Worm (Caenorhabditis elegans) whole organism, late embryonic: ENCODE results near the gene pdl-1.

Experiments used
- C08G9.2 ChIP-seq: sonication (generic microtip); optimal IDR thresholded peaks from 2 replicates; lab custom pipeline; 2016; ENCODE audit warnings: mild to moderate bottlenecking, missing genetic modification characterization, moderate library complexity, missing compliant biosample characterization
- C38D4.7 ChIP-seq: fragments of 200-800 bp; sonication (Bioruptor generic); optimal IDR thresholded peaks from 2 replicates; lab custom pipeline; 2018; ENCODE audit warnings: mild to moderate bottlenecking, missing genetic modification characterization, moderate library complexity, missing compliant biosample characterization
- F13H6.1 ChIP-seq: sonication (generic microtip); optimal IDR thresholded peaks from 2 replicates; lab custom pipeline; 2016; ENCODE audit warnings: missing genetic modification characterization, missing compliant biosample characterization
- K02D7.2 ChIP-seq: sonication (generic microtip); optimal IDR thresholded peaks from 2 replicates; lab custom pipeline; 2017; ENCODE audit warnings: mild to moderate bottlenecking, missing genetic modification characterization, missing compliant biosample characterization
- ahr-1 ChIP-seq: sonication (generic microtip); optimal IDR thresholded peaks from 2 replicates; lab custom pipeline; 2016; ENCODE audit warnings: missing genetic modification characterization, missing compliant biosample characterization
- ama-1 ChIP-seq: fragments of 150-350 bp; optimal IDR thresholded peaks from 2 replicates; lab custom pipeline; 2014
- ceh-18 ChIP-seq: sonication (generic microtip); optimal IDR thresholded peaks from 2 replicates; lab custom pipeline; 2016; ENCODE audit warnings: missing genetic modification characterization, missing compliant biosample characterization
- ceh-19 ChIP-seq: fragments of 200-800 bp; sonication (Bioruptor generic); optimal IDR thresholded peaks from 2 replicates; lab custom pipeline; 2018; ENCODE audit warnings: mild to moderate bottlenecking, missing genetic modification characterization, missing compliant biosample characterization
- ceh-2 ChIP-seq: sonication (generic microtip); optimal IDR thresholded peaks from 2 replicates; lab custom pipeline; 2016; ENCODE audit warnings: missing genotype, missing genetic modification characterization, missing compliant biosample characterization
- ceh-31 ChIP-seq: sonication (generic microtip); optimal IDR thresholded peaks from 2 replicates; lab custom pipeline; 2016; ENCODE audit warnings: missing genetic modification characterization, missing compliant biosample characterization
- ceh-6 ChIP-seq: fragments of 200-800 bp; sonication (Bioruptor generic); optimal IDR thresholded peaks from 2 replicates; lab custom pipeline; 2018; ENCODE audit warnings: mild to moderate bottlenecking, missing genetic modification characterization, missing compliant biosample characterization
- ceh-9 ChIP-seq: sonication (generic microtip); optimal IDR thresholded peaks from 2 replicates; lab custom pipeline; 2016; ENCODE audit warnings: mild to moderate bottlenecking, missing genetic modification characterization, inconsistent platforms, missing compliant biosample characterization
- che-1 ChIP-seq: sonication (generic microtip); optimal IDR thresholded peaks from 2 replicates; lab custom pipeline; 2016; ENCODE audit warnings: mild to moderate bottlenecking, missing genetic modification characterization, missing compliant biosample characterization
- dve-1 ChIP-seq: sonication (generic microtip); optimal IDR thresholded peaks from 2 replicates; lab custom pipeline; 2017; ENCODE audit warnings: antibody characterized with exemption, mild to moderate bottlenecking, missing genetic modification characterization, missing compliant biosample characterization
- elt-2 ChIP-seq: sonication (generic microtip); optimal IDR thresholded peaks from 2 replicates; lab custom pipeline; 2016; ENCODE audit warnings: missing genetic modification reagents, missing genetic modification characterization, missing compliant biosample characterization
- ets-4 ChIP-seq: sonication (generic microtip); optimal IDR thresholded peaks from 2 replicates; lab custom pipeline; 2016; ENCODE audit warnings: missing genetic modification characterization, missing compliant biosample characterization
- fkh-10 ChIP-seq: fragments of 150-350 bp; optimal IDR thresholded peaks from 2 replicates; lab custom pipeline; 2014; ENCODE audit warnings: missing biosample characterization, missing genetic modification reagents, missing genetic modification characterization
- gmeb-2 ChIP-seq: sonication (generic microtip); optimal IDR thresholded peaks from 2 replicates; lab custom pipeline; 2016; ENCODE audit warnings: missing genetic modification characterization, inconsistent platforms, missing compliant biosample characterization
- hlh-13 ChIP-seq: fragments of 200-800 bp; sonication (Bioruptor generic); optimal IDR thresholded peaks from 2 replicates; lab custom pipeline; 2018; ENCODE audit warnings: mild to moderate bottlenecking, missing genetic modification characterization, missing compliant biosample characterization
- hlh-8 ChIP-seq: sonication (generic microtip); optimal IDR thresholded peaks from 2 replicates; lab custom pipeline; 2016; ENCODE audit warnings: missing genotype, missing genetic modification characterization, missing compliant biosample characterization
- lim-6 ChIP-seq: sonication (generic microtip); optimal IDR thresholded peaks from 2 replicates; lab custom pipeline; 2016; ENCODE audit warnings: missing genetic modification characterization, missing compliant biosample characterization
- madf-2 ChIP-seq: sonication (generic microtip); optimal IDR thresholded peaks from 2 replicates; lab custom pipeline; 2017; ENCODE audit warnings: missing genetic modification characterization, missing compliant biosample characterization
- nhr-232 ChIP-seq: sonication (generic microtip); optimal IDR thresholded peaks from 2 replicates; lab custom pipeline; 2016; ENCODE audit warnings: missing genetic modification characterization, missing compliant biosample characterization
- npax-4 ChIP-seq: sonication (generic microtip); optimal IDR thresholded peaks from 2 replicates; lab custom pipeline; 2016; ENCODE audit warnings: missing genetic modification characterization, missing compliant biosample characterization
- odd-2 ChIP-seq: sonication (generic microtip); optimal IDR thresholded peaks from 2 replicates; lab custom pipeline; 2017; ENCODE audit warnings: antibody characterized with exemption, mild to moderate bottlenecking, missing genetic modification characterization, missing compliant biosample characterization
- pat-9 ChIP-seq: fragments of 200-800 bp; sonication (Bioruptor generic); optimal IDR thresholded peaks from 2 replicates; lab custom pipeline; 2018; ENCODE audit warnings: mild to moderate bottlenecking, missing genetic modification characterization, moderate library complexity, missing compliant biosample characterization
- pax-1 ChIP-seq: fragments of 150-350 bp; optimal IDR thresholded peaks from 2 replicates; lab custom pipeline; 2014; ENCODE audit warnings: missing biosample characterization, missing genetic modification characterization
- pha-2 ChIP-seq: sonication (generic microtip); optimal IDR thresholded peaks from 2 replicates; lab custom pipeline; 2017; ENCODE audit warnings: mild to moderate bottlenecking, missing genetic modification characterization, missing compliant biosample characterization
- pha-4 ChIP-seq: fragments of 150-350 bp; optimal IDR thresholded peaks from 2 replicates; lab custom pipeline; 2018; ENCODE audit warnings: missing biosample characterization, missing genetic modification reagents, missing genetic modification characterization
- pqm-1 ChIP-seq: sonication (generic microtip); optimal IDR thresholded peaks from 2 replicates; lab custom pipeline; 2016; ENCODE audit warnings: missing genetic modification characterization, missing compliant biosample characterization
- ref-2 ChIP-seq: sonication (generic microtip); optimal IDR thresholded peaks from 2 replicates; lab custom pipeline; 2016; ENCODE audit warnings: missing genetic modification characterization, missing compliant biosample characterization
- rnt-1 ChIP-seq: sonication (generic microtip); optimal IDR thresholded peaks from 2 replicates; lab custom pipeline; 2016; ENCODE audit warnings: missing genetic modification characterization, missing compliant biosample characterization
- syd-9 ChIP-seq: sonication (generic microtip); optimal IDR thresholded peaks from 2 replicates; lab custom pipeline; 2016; ENCODE audit warnings: mild to moderate bottlenecking, missing genetic modification characterization, moderate library complexity, missing compliant biosample characterization
- tbx-2 ChIP-seq: sonication (generic microtip); optimal IDR thresholded peaks from 2 replicates; lab custom pipeline; 2016; ENCODE audit warnings: missing genetic modification characterization, missing compliant biosample characterization
- ttx-3 ChIP-seq: sonication (generic microtip); optimal IDR thresholded peaks from 2 replicates; lab custom pipeline; 2016; ENCODE audit warnings: missing genetic modification reagents, missing genetic modification characterization, missing compliant biosample characterization
- unc-42 ChIP-seq: sonication (generic microtip); optimal IDR thresholded peaks from 2 replicates; lab custom pipeline; 2016; ENCODE audit warnings: missing genotype, missing genetic modification characterization, missing compliant biosample characterization
- unc-86 ChIP-seq: sonication (generic microtip); optimal IDR thresholded peaks from 2 replicates; lab custom pipeline; 2016; ENCODE audit warnings: missing genetic modification characterization, missing compliant biosample characterization
- ztf-16 ChIP-seq: sonication (generic microtip); optimal IDR thresholded peaks from 2 replicates; lab custom pipeline; 2017; ENCODE audit warnings: missing genetic modification characterization, missing compliant biosample characterization

Gene pdl-1

DNA sequence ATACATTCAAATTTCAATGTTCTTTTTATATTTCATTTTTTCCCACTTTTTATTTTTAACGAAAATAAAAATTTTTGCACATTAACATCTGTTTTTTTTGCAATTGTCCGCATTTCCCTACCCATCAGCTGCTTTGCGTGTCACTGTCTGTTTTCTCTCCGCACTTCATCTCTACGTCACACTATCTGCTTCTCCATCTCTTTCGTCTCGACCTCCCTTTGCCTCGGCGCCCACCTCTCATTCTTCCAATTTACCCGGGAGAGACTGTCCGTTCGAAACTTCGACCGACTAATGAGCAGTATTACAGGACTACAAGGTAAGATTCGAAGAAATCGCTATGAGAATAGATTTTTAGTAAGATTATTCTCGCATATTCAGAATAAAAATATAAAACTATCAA, 28.2 kb upstream of the pdl-1 start, which contains the start of gene C27H5.2:
C27H5.2 (plus strand) TSS at position 190 of the 400 bp plus-strand sequence.
- TF ChIP-seq madf-2 (tag; lab: Kevin White, UChicago) (no peak), nhr-232 (tag; lab: Kevin White, UChicago) (no peak), lim-6 (no peak), ceh-6 (GFP tag; lab: Kevin White, UChicago) (no peak), rnt-1 (tag; lab: Kevin White, UChicago) (no peak), ama-1 (lab: Kevin White, UChicago) (peak; percentile 47)

DNA sequence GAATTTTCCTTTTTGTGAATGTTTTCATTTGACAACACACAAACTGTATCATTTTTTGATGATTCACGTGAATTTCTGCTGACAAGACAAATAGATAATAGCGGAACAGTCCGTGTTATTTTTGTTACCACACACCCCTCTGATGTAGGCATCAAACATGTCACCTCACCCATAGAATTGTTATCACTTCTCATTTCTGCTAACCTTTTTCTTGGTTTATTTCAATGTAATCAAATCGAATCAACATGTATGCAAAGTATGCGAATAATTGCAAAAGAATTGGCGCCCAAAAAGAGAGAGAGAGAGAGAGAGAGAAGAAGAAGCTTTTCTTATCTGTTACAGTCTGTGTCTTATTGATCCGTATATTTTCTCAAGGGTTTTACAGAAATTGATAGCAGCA, 26.2 kb upstream of the pdl-1 start:
- TF ChIP-seq ceh-2 (tag; lab: Kevin White, UChicago) (no peak), elt-2 (tag; lab: Kevin White, UChicago) (peak; percentile 61), pax-1 (tag; lab: Kevin White, UChicago) (no peak)
- TF ChIP-seq, all 69 proteins: peak for 1

DNA sequence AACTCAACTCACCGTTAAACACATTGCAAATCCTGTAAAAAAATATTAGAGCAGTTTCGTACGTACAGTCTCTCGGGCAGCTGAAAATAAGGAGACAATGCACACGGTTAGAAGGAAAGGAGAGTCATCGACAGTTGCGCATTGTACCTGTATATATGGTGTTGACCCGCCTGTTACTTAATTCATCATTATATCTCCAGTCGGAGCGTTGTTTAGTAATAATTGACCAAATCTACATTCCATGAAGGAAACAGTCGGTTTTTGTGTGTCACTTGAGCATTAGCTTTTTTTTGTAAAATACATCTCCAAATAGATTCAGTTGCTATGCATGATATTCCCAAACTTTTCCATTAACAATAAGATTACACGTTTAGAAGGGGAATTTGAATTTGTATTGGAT, 22.1 kb upstream of the pdl-1 start, which contains the start of gene C27H5.12:
C27H5.12 (minus strand) TSS at position 101 of the 400 bp plus-strand sequence.
- no peak for TF ChIP-seq fkh-10 (GFP tag; lab: Kevin White, UChicago)
- no peak for TF ChIP-seq C08G9.2 (tag; lab: Kevin White, UChicago)
- TF ChIP-seq pha-2, result no peak

DNA sequence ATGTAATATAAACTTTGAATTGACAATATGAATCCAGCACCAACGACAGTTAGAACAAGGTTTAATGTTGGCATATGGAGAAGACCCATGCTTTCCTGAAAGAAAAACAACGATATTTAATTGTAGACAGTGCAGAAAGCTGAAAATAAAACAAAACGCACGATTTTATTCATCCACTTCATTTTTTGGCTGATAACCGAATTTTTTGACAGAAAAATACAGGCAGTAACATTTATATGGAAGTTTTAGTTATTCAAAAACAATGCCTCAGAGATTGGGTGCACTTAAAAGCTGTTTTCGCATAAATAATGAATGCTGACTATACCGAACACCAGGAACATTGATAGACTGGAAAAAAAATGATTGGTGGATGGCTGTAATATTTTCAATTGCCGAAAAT, 17.9 kb upstream of the pdl-1 start, which contains the start of gene mfsd-13.2:
mfsd-13.2 (minus strand) TSS at position 101 of the 400 bp plus-strand sequence.
- TF ChIP-seq C08G9.2 (tag; lab: Kevin White, UChicago) (no peak), pha-4 (tag; lab: Kevin White, UChicago) (no peak), hlh-8 (no peak), ceh-19 (GFP tag; lab: Kevin White, UChicago) (no peak), pat-9 (no peak), K02D7.2 (tag; lab: Kevin White, UChicago) (no peak), ahr-1 (tag; lab: Kevin White, UChicago) (no peak), hlh-13 (no peak), gmeb-2 (tag; lab: Kevin White, UChicago) (no peak), ceh-2 (tag; lab: Kevin White, UChicago) (no peak), F13H6.1 (no peak), ref-2 (tag; lab: Kevin White, UChicago) (no peak), unc-86 (no peak), ets-4 (tag; lab: Kevin White, UChicago) (no peak), odd-2 (no peak)
- TF ChIP-seq, all 69 proteins: peak for 0

DNA sequence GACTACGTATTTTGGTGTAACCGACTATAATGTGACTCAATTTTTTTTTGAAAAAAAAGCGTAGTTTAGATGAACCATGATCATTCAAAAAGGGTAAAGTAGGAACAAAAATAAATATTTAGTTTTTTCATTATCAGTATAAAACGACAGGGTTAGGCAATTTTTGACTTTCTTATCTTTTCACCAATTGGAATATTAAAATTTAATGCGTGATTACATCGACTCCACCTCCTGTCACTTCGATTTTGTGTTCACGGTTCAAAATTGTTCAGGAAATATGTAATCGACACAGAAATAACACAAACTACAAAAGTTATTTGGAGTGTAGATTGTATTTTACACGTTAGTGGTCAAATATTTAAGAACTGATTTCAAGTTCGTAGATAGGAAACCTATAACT, 16.8 kb upstream of the pdl-1 start:
- TF ChIP-seq che-1 (tag; lab: Kevin White, UChicago), result no peak
- TF ChIP-seq, all 69 proteins: peak for 0

DNA sequence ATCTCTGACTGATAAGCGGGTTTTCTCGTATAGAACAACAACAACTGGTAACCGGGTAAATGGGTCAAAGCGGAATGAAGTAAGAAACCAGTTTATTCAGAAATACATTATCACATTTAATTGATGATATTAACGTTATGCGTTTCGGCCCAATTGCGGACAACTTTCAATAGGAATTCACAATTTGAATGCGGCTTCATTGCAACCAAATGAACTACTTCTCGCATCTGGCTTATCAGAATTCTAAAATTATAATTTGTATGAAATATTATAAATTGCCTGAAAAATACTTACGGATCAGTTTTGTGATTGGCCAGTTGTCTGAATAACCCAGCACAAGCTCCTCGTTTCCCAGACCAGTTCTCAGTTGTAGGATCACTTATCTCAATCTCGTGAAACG, 14.9 kb upstream of the pdl-1 start, which contains the start of gene col-36:
col-36 (minus strand) TSS at position 101 of the 400 bp plus-strand sequence.
- no peak for TF ChIP-seq npax-4 (tag; lab: Kevin White, UChicago)

DNA sequence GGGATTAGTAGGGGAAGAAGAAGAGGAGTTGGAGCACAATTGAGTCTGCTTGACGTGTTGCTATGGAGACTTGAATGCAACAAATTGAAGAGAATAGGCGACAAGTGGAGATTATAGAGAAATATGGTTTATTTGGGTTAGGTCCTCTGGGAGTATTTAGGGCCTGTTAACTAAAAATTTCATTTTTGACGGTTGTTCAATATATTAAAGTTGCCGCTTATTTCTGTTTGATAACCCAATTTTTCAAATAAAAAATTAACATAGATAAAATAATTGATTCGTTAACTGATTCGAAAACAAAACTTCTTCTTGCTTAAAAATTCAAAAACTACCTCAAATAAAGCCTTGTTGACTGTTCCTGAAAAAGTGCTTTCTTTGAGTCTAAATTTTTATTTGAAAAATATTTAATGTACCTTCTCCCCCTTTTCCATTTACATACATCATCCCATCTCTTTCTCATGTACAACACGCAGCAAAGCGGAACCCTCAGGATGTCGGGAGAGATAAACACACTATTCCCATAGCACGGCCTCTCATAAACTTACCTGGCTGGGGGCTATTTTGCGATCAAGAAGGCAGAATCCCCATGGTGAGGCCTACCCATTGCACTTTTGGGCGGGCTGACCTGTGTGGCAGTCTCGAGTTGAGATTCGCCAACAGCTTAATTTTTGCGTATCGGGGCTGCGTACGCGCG, 12.1 kb upstream of the pdl-1 start, which contains the start of gene dyf-13:
dyf-13 (minus strand) TSS at position 51 of the 694 bp plus-strand sequence.
- TF ChIP-seq ceh-9 (tag; lab: Kevin White, UChicago) (no peak), ceh-18 (tag; lab: Kevin White, UChicago) (no peak), C38D4.7 (GFP tag; lab: Kevin White, UChicago) (no peak), syd-9 (tag; lab: Kevin White, UChicago) (no peak), ttx-3 (tag; lab: Kevin White, UChicago) (no peak), pha-4 (tag; lab: Kevin White, UChicago) (no peak), pqm-1 (tag; lab: Kevin White, UChicago) (no peak), ceh-31 (no peak), tbx-2 (no peak), odd-2 (no peak), che-1 (tag; lab: Kevin White, UChicago) (no peak), rnt-1 (tag; lab: Kevin White, UChicago) (no peak), dve-1 (tag; lab: Kevin White, UChicago) (no peak), fkh-10 (GFP tag; lab: Kevin White, UChicago) (no peak), ztf-16 (tag; lab: Kevin White, UChicago) (no peak), unc-42 (tag; lab: Kevin White, UChicago) (no peak)
